Fruit fly (Drosophila melanogaster) Kc167 (cell line): ENCODE data around the gene Gcn2.

Experiments
- Myc ChIP-seq: fragments of >200 bp; optimal IDR thresholded peaks from 2 replicates; lab custom pipeline; 2017; ENCODE audit warnings: missing external identifiers
- insv ChIP-seq: fragments of >200 bp; optimal IDR thresholded peaks from 3 replicates; lab custom pipeline; 2018; ENCODE audit warnings: missing external identifiers
- psq ChIP-seq: fragments of >200 bp; optimal IDR thresholded peaks from 2 replicates; lab custom pipeline; 2017; ENCODE audit warnings: missing external identifiers
- ttk ChIP-seq: sonication (Bioruptor generic); optimal IDR thresholded peaks from 2 replicates; lab custom pipeline; 2017; ENCODE audit warnings: missing external identifiers

dm6 chr3R:31409627-31410201 lies 14.3 kb downstream of the Gcn2 start:
- TF ChIP-seq psq (lab: Kevin White, UChicago) = no peak
- TF ChIP-seq insv (lab: Kevin White, UChicago) = no peak
- no peak for TF ChIP-seq Myc (lab: Kevin White, UChicago)
- TF ChIP-seq ttk (lab: Kevin White, UChicago) = no peak
